Worm (Caenorhabditis elegans): ENCODE measurements around the gene Y50D4A.6.

The Y50D4A.6 gene

DNA sequence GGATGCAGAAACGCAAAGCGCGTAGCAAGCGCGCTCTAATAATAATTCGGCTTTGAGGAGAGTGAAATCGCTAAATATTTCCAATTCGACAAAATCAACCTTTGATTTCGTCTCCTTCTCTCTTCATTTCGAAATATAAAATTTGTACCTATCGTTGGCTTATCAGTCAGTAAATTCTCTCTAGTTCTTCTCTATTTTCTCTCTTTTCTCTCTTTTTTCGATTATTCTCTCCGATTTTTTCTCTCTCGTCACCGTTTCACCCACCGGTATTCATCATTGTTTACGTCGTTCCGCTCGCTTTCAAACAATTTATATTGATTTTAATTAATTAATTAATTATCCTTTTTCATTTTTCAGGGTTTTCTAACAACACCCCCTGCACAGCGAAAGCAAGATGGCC is 43.2 kb downstream of the Y50D4A.6 start, which contains the start of gene cmd-1:
Gene cmd-1 (plus strand): TSS at position 358 of the 400 bp plus-strand sequence.
- TF ChIP-seq him-1 (tag; optimal IDR thresholded peaks at IDR 0.05) (no peak), W03F9.2 (tag; optimal IDR thresholded peaks at IDR 0.05) (no peak), dao-5 (tag; optimal IDR thresholded peaks at IDR 0.05) (no peak)

DNA sequence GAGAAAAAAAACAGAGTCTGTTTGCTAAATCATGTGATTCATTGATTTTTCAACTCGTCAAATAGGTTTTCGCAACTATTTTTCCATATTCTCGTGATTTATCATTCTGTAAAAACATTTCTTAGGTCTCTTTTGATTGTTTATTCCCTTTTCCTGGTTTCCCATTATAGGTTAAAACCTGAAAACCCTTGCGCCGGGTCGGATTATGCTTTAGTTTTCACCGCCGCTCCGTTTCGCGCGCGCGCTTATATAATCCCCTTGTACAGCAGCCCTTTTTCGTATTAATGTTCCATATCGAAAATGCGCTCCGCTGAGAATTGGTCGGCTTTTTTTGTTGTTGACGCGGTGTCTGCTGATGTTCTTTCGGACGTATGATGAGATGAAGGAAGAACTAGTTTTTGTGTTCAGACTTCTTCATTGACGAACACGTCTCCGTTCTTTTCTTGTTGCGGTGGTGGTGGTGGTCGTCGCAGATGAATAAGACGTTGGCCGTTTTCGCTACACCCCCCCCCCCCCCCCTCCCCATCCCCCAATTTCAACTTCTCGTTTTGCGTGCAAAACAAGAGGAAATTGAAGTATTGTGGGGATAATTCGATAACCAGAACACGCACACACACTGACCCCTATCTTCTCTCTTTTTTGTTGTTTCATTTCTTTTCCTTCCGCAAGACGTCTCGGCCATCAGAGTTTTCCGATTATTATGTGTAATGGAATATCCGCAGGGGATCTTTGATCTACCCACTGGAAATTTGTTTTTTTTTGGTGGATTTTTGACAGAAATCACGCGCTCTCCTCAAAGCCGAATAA is 44.4 kb downstream of the Y50D4A.6 start:
- TF ChIP-seq W03F9.2 (tag; optimal IDR thresholded peaks at IDR 0.05), result no peak
- TF ChIP-seq him-1 (tag; optimal IDR thresholded peaks at IDR 0.05), result no peak
- TF ChIP-seq dao-5 (tag; optimal IDR thresholded peaks at IDR 0.05), result no peak

DNA sequence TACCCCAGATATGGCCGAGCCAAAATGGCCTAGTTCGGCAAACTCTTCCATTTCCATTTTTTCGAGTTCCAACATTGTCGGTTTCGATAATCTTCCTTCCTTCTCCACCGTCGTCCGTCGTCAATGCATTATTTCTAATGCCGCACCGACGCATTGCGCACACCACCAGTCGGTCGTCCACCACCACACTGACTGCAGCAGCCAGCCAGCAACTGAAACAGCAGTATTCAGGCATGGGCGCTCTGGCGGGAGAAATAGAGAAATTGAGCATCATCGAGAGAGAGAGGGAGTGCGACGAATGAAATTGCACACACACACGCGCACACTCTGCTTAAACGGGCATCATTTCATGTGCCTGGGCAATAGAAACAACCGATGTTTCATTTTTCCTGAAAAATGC is 45.1 kb downstream of the Y50D4A.6 start:
- no peak for TF ChIP-seq dao-5 (tag; optimal IDR thresholded peaks at IDR 0.05)
- peak; percentile 54 for TF ChIP-seq him-1 (tag; optimal IDR thresholded peaks at IDR 0.05)
- no peak for TF ChIP-seq W03F9.2 (tag; optimal IDR thresholded peaks at IDR 0.05)

DNA sequence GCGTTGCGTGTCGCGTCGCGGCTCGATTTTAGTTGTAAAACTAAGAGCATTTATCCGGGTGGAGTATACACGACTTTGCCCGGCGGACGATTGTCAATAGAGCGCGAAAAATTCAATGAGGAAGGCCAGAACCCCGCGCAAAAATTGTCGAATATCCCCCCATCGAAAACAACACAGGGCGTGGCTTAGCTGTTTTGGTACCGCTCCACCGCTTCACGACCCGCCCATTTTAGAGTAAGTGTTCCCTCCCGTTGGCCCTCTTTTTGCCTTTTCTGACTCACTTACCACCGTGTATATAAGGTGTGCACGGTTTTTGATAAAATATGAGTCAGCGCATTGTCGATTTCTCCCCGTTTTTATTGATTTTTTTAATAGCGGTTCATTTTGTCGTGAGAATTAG is 45.7 kb downstream of the Y50D4A.6 start:
- TF ChIP-seq him-1 (tag; optimal IDR thresholded peaks at IDR 0.05) (no peak), W03F9.2 (tag; optimal IDR thresholded peaks at IDR 0.05) (no peak), dao-5 (tag; optimal IDR thresholded peaks at IDR 0.05) (no peak)

DNA sequence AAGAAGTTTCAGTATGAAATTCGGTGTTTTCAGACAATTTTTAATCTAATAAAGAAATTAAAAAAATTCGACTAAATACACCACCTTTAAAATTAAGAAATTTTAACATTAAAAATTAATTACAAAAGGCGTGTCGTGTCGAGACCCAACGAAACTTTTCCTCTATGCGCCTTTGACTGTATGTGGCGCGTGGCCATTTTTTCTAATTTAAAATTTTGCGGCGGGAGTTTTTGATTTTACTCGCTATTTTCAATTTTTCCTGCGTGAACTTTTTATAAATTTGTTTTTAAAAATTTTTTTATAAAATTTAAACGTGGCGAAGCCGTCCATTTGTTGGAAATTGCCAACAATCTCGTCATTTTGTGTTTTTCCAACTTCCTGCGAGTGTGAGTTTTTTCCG is 46.3 kb downstream of the Y50D4A.6 start:
- TF ChIP-seq him-1 (tag; optimal IDR thresholded peaks at IDR 0.05) (no peak), W03F9.2 (tag; optimal IDR thresholded peaks at IDR 0.05) (no peak), dao-5 (tag; optimal IDR thresholded peaks at IDR 0.05) (no peak)

DNA sequence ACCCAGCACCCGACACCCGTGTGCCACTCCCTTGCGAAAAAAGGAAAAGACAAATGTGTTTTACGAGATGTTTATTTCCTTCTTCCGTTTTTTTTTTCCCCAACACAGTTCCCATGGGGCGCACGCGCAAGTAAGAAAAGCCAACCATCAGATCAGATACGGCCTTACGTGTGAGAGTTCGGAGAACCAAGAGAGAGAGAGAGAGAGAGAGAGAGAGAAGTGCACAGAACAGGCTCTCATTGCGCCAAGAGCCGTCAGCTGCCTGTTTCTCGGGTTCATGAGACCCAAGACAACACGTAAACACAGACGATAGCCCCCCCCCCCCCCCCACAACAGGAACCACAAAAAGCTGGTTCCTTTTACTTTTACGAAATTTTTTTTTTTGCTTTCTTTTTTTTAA is 47.2 kb downstream of the Y50D4A.6 start:
- TF ChIP-seq him-1 (tag; optimal IDR thresholded peaks at IDR 0.05) (no peak), W03F9.2 (tag; optimal IDR thresholded peaks at IDR 0.05) (no peak), dao-5 (tag; optimal IDR thresholded peaks at IDR 0.05) (no peak)

DNA sequence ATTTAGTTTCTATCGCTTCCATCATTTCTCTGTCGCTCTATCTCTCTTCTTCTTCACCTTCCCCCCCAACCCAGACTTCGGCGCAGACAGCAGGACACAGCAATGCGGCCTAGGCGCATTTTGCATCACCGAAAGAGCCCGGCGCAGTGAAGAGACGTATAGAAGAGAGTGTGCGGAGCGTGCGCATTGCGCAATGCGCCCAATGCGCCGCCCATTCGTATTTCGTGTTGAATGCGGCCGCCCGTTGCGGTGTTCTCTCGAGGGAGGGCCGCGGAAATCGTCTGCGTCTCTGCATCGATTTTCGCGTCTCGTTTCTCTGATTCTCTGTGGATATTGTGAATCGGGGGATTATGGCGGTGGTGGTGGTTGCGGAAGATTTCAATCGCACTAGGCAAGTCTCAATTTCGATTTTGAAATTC is 47.7 kb downstream of the Y50D4A.6 start:
- TF ChIP-seq him-1 (tag; optimal IDR thresholded peaks at IDR 0.05) (peak; percentile 99), W03F9.2 (tag; optimal IDR thresholded peaks at IDR 0.05) (peak; percentile 63), dao-5 (tag; optimal IDR thresholded peaks at IDR 0.05) (peak; percentile 87)

DNA sequence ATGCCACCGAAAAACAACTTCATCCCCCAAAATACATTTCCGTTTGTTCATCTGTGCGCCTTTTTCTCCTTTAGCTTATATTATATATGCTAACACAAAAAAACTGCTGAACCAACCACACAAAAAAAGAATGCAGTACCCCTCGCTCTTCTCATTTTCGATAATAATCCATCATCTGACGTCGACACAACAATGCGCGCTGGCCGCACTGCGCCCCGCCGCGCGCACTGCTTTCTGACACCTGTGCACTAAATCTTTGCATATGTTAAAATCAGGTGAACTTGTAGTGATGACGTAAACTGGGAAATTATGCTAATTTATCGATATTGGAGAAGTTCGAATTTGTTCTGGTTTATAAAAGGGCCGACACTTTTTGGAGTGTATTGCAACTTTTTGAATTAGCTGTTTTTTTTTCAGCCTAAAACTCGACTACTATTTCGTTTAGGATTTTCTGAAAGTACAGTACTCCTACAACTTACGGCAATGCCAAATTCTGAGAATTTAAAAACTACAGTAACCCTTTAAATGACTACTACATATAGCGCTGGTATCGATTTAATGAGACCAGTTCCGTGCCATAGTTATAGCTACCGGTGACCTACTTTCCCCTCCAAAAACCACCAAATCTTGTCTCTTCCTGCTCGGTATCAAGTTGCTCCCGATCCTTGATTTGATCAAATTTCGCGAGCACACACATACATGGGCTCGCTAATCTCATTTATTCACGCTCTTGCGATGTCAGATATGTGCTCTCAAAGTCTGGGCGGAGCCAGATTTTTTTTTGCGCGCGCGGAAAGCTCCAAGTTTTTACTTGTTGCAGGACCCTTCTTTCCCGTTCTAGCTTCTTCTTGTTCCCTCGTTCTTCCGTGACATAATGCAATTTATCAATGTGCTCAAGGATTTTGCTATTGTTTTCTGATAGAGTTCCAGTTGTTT is 49.1 kb downstream of the Y50D4A.6 start:
- no peak for TF ChIP-seq W03F9.2 (tag; optimal IDR thresholded peaks at IDR 0.05)
- TF ChIP-seq dao-5 (tag; optimal IDR thresholded peaks at IDR 0.05), result no peak
- TF ChIP-seq him-1 (tag; optimal IDR thresholded peaks at IDR 0.05), result no peak
